Worm (Caenorhabditis elegans): ENCODE results near the gene C35A5.10.

ce11 chrV:10468709-10469108 is 35.3 kb upstream of the C35A5.10 start:
- TF ChIP-seq tbx-2 (tag; optimal IDR thresholded peaks at IDR 0.05) (no peak), ceh-28 (tag; optimal IDR thresholded peaks at IDR 0.05) (no peak), pha-4 (tag; optimal IDR thresholded peaks at IDR 0.05) (no peak), egl-27 (tag; optimal IDR thresholded peaks at IDR 0.05) (no peak), mdl-1 (tag; optimal IDR thresholded peaks at IDR 0.05) (no peak), eor-1 (tag; optimal IDR thresholded peaks at IDR 0.05) (no peak), nhr-28 (tag; optimal IDR thresholded peaks at IDR 0.05) (no peak), fkh-10 (GFP tag; optimal IDR thresholded peaks at IDR 0.05) (no peak), nhr-77 (tag; optimal IDR thresholded peaks at IDR 0.05) (no peak), skn-1 (tag; optimal IDR thresholded peaks at IDR 0.05) (no peak), elt-1 (tag; optimal IDR thresholded peaks at IDR 0.05) (no peak), nfya-1 (tag; optimal IDR thresholded peaks at IDR 0.05; ENCODE audit: insufficient read depth) (no peak), nhr-11 (tag; optimal IDR thresholded peaks at IDR 0.05) (no peak)
